Fruit fly (Drosophila melanogaster): ENCODE measurements around the gene Atg2.

The Atg2 gene

DNA sequence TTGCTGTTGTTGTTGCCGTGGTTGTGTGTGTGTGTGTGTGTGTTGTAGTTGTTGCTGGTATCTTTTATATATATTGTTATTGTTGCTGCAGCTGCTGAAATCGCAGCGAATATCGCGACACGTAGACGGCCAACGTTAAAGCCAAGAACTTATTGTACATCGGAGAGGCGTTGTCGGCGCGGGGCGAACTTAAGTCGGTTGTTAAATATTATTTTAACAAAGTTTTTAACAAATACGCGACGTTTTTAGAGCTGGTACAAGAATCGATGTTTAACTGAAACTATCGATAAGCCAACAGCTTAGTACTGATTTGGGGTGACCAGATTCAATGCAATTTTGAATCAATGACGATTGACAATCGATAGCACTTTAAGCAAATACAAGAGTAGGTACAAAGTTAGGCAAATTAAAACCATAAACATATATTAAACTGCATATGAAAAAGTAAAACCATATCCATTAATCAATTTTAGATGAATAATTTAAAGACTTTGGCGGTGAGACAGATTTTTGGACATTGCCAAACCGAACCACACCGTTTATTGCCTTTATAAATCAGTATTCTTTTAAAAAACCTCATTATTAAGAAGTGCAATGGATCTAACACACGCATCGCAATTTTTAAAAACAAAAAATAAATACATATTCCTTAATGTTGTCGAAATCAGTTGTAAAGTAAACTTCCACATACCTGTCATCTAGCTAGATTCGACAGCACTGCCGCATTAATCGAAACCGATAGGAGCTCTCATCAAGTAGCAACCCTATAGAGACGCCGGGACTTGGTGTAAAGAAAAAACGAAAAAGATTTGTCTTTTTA, 7.7 kb upstream of the Atg2 start, which contains the start of the genes Mrtf and Non2:
Mrtf (minus strand) TSS at position 268 of the 820 bp plus-strand sequence.
Non2 (plus strand) TSS at position 731 of the 820 bp plus-strand sequence.
- TF ChIP-seq CG17801 (GFP tag; optimal IDR thresholded peaks at IDR 0.05; ENCODE audit: partially characterized antibody): no peak

DNA sequence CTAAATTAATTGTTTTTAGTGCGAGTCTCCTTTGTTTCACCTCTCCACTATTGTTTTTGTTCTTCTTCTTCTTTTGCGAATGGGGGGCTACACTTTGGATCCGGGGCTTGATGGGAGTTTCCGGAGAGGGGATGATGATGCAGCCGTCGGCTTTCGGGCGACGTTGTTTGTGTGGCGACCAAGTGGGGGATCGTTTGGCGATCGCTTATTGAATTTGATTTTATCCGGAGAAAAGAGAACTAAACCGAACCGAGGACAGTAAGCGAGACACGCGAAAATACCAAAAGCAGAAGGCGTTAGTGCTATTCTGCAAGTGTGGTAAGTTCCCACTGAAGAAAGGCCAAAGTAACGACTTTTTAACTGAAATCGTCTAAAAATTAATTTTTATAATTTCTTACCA, 2.1 kb upstream of the Atg2 start, which contains the start of gene AhcyL1:
AhcyL1 (minus strand) TSS at position 281 of the 400 bp plus-strand sequence.
- TF ChIP-seq CG17801 (GFP tag; optimal IDR thresholded peaks at IDR 0.05; ENCODE audit: partially characterized antibody): peak; percentile 65

dm6 chr3L:2780711-2781110, 6.6 kb downstream of the Atg2 start, which contains the start of gene mRpS35:
TSS of gene mRpS35 (plus strand) at chr3L:2780899.
- TF ChIP-seq CG17801 (GFP tag; optimal IDR thresholded peaks at IDR 0.05; ENCODE audit: partially characterized antibody): no peak

- TF ChIP-seq CG17801 (GFP tag; optimal IDR thresholded peaks at IDR 0.05; ENCODE audit: partially characterized antibody): no peak
These were observed 8.0 kb downstream of the Atg2 start, which contains the start of gene Pgant6 for dm6 chr3L:2781991-2782677. TSS of gene Pgant6 (plus strand) at chr3L:2782255.

DNA sequence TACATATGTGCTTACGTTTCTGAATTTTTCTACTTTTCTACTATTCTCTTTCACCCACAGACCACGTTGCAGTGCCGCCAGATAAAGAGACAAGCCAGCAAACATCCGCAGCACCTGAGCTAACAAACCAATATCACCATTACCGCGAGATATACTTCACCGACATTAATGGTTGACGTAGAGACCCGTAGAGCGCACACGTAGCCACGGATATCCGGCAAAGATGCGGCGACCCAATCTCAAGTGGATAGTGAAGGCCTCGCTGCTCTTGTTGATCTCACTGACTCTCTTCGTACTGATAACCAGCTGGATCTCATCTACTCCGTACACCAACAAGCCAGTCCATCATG, 8.5 kb downstream of the Atg2 start:
- TF ChIP-seq CG17801 (GFP tag; optimal IDR thresholded peaks at IDR 0.05; ENCODE audit: partially characterized antibody): no peak

- TF ChIP-seq CG17801 (GFP tag; optimal IDR thresholded peaks at IDR 0.05; ENCODE audit: partially characterized antibody): no peak
These were observed 11.8 kb downstream of the Atg2 start for dm6 chr3L:2785941-2786340.

- TF ChIP-seq CG17801 (GFP tag; optimal IDR thresholded peaks at IDR 0.05; ENCODE audit: partially characterized antibody): no peak
These were observed 21.3 kb downstream of the Atg2 start for dm6 chr3L:2795363-2795957.

DNA sequence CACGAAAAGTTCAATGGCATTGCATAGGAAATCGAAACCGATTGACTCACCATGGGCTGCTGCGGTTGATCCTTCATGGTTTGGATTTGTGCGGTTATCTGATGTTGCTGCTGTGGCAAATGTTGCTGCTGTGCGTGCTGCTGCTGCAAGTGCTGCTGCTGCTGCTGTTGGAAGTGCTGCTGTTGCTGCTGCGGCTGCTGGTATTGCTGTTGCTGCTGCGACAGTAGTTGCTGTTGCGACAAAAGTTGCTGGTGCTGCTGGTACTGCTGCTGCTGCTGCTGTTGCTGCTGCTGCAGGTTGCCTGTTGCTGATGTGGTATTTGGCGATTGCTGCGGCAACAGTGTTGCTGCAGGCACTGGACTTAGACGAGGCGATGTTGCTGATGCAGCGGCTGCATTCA, 22.1 kb downstream of the Atg2 start:
- no peak for TF ChIP-seq CG17801 (GFP tag; optimal IDR thresholded peaks at IDR 0.05; ENCODE audit: partially characterized antibody)

dm6 chr3L:2798463-2798993, 24.4 kb downstream of the Atg2 start:
- TF ChIP-seq CG17801 (GFP tag; optimal IDR thresholded peaks at IDR 0.05; ENCODE audit: partially characterized antibody): peak; percentile 11

DNA sequence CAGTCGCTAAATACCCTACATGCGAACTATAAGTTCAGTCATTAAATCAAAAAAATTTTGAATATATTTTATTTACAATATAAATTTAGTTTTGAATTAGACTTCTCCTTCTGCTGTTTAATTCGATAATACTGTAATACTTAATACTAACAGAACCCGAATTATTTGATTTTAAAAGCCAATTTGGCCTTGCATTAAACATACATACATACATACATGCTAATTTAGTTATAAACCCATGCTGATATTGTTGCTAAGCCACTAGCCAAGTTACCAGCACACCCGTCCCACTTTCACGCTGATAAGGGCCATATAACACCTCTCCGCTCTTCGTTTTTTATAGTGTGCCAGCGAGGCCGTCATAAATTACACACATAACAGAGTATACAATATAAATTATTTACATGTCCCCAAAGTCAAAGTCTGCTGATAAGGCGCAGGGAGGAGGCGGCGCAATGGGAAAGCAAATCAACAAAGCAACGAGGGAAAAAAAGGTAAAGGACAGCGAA, 25.0 kb downstream of the Atg2 start:
- peak; percentile 56 for TF ChIP-seq CG17801 (GFP tag; optimal IDR thresholded peaks at IDR 0.05; ENCODE audit: partially characterized antibody)

dm6 chr3L:2800329-2800728, 26.2 kb downstream of the Atg2 start:
- no peak for TF ChIP-seq CG17801 (GFP tag; optimal IDR thresholded peaks at IDR 0.05; ENCODE audit: partially characterized antibody)

DNA sequence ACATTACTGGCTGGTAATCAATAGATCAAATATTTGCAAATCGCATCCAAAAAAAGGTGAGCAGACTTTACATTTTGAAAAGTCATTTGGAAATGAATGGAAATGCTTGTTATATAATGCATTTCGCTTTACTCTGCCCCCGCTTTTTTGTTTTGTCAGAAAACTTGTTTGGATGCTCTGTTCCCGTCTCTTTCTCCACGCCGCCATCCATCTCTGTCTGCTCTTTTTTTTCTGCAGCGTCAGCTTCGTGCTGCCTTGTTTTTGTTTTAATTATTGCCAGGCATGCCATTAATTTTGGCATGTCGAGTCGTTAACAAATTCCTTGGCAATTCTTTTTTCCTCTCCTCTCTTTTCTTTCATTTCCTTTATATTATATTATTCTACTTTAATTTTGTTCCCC, 27.2 kb downstream of the Atg2 start:
- TF ChIP-seq CG17801 (GFP tag; optimal IDR thresholded peaks at IDR 0.05; ENCODE audit: partially characterized antibody): no peak

DNA sequence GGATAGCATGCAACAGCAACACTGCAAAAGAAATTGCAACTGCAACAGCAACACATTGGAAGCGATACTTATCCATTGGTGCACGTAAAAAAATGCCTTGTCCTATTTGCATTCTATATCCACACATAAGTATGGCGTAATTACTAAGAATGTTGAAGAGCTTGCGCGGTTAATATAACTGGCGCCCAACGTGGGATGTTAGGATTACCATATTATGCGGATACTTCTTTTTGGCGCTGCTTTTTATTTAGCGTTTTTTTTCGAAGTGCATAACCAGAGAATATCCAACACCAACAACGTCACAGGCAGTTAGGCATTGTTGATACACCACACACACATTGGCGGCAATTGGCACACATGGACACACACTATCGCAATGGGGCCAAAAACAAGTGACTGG, 27.9 kb downstream of the Atg2 start:
- TF ChIP-seq CG17801 (GFP tag; optimal IDR thresholded peaks at IDR 0.05; ENCODE audit: partially characterized antibody): no peak

dm6 chr3L:2805137-2805955, 31.2 kb downstream of the Atg2 start:
- peak; percentile 98 for TF ChIP-seq CG17801 (GFP tag; optimal IDR thresholded peaks at IDR 0.05; ENCODE audit: partially characterized antibody)
